Worm (Caenorhabditis elegans) whole organism, L4 larva: Measurements from ENCODE around the gene rps-22.

Experiments used
- mxl-2 ChIP-seq: fragments of 200-800 bp; sonication (Bioruptor generic); conservative IDR thresholded peaks from 2 replicates; pipeline ENCODE4 v1.3.6; 2022; ENCODE audit warnings: missing genetic modification reagents, missing genetic modification characterization, missing compliant biosample characterization
- nhr-76 ChIP-seq: fragments of 150-350 bp; optimal IDR thresholded peaks from 2 replicates; lab custom pipeline; 2014; ENCODE audit warnings: missing biosample characterization, missing genetic modification characterization
- spr-3 ChIP-seq: fragments of 200-800 bp; sonication (Bioruptor generic); optimal IDR thresholded peaks from 2 replicates; lab custom pipeline; 2018; ENCODE audit warnings: mild to moderate bottlenecking, missing genetic modification characterization, missing compliant biosample characterization

ce11 chrIII:1951388-1951787 lies 1.1 kb downstream of the rps-22 start, which contains the start of gene F53A3.7:
- no peak for TF ChIP-seq mxl-2
- no peak for TF ChIP-seq spr-3 (GFP tag; lab: Kevin White, UChicago)
- no peak for TF ChIP-seq nhr-76 (tag; lab: Kevin White, UChicago)
